Worm (Caenorhabditis elegans) whole organism, L1 larva: ENCODE data around the gene bar-1.

ENCODE experiments used
- C04F5.9 ChIP-seq: sonication (generic microtip); optimal IDR thresholded peaks from 2 replicates; lab custom pipeline; 2016; ENCODE audit warnings: missing genetic modification characterization, missing compliant biosample characterization
- C34B4.2 ChIP-seq: sonication (generic microtip); optimal IDR thresholded peaks from 2 replicates; lab custom pipeline; 2017; ENCODE audit warnings: mild to moderate bottlenecking, missing genetic modification characterization, missing compliant biosample characterization
- Y116A8C.19 ChIP-seq: sonication (generic microtip); optimal IDR thresholded peaks from 2 replicates; lab custom pipeline; 2016; ENCODE audit warnings: missing compliant biosample characterization, missing genetic modification characterization, borderline replicate concordance
- aly-2 ChIP-seq: fragments of 150-350 bp; optimal IDR thresholded peaks from 2 replicates; lab custom pipeline; 2014; ENCODE audit warnings: missing biosample characterization, missing genetic modification characterization
- blmp-1 ChIP-seq: fragments of 150-350 bp; optimal IDR thresholded peaks from 2 replicates; lab custom pipeline; 2014; ENCODE audit warnings: missing biosample characterization, missing genetic modification characterization
- ceh-90 ChIP-seq: sonication (generic microtip); optimal IDR thresholded peaks from 2 replicates; lab custom pipeline; 2016; ENCODE audit warnings: missing genetic modification characterization, missing compliant biosample characterization
- efl-3 ChIP-seq: fragments of 200-800 bp; sonication (Bioruptor generic); optimal IDR thresholded peaks from 2 replicates; lab custom pipeline; 2018; ENCODE audit warnings: mild to moderate bottlenecking, missing genetic modification characterization, missing compliant biosample characterization
- elt-3 ChIP-seq, 6 experiments: fragments of 150-350 bp in 1 of 6; sonication (generic microtip); optimal IDR thresholded peaks; 2 replicates each; lab custom pipeline; 2017 to 2018; ENCODE audit warnings: missing biosample characterization in 6 of 6, missing genetic modification characterization in 6 of 6, inconsistent platforms in 1 of 6
- fkh-10 ChIP-seq: sonication (generic microtip); optimal IDR thresholded peaks from 2 replicates; lab custom pipeline; 2017; ENCODE audit warnings: missing biosample characterization, missing genetic modification reagents, missing genetic modification characterization
- fkh-4 ChIP-seq: sonication (generic microtip); optimal IDR thresholded peaks from 2 replicates; lab custom pipeline; 2016; ENCODE audit warnings: missing compliant biosample characterization, missing genetic modification characterization, borderline replicate concordance
- grh-1 ChIP-seq: fragments of 200-800 bp; sonication (Bioruptor generic); IDR thresholded peaks from 2 replicates; pipeline ENCODE4 v1.3.6; 2022; ENCODE audit warnings: missing genetic modification reagents, missing genetic modification characterization, missing compliant biosample characterization
- hlh-17 ChIP-seq: fragments of 200-800 bp; sonication (Bioruptor generic); optimal IDR thresholded peaks from 2 replicates; lab custom pipeline; 2018; ENCODE audit warnings: missing genetic modification characterization, mild to moderate bottlenecking, missing compliant biosample characterization, moderate library complexity, borderline replicate concordance
- hlh-4 ChIP-seq: sonication (generic microtip); optimal IDR thresholded peaks from 2 replicates; lab custom pipeline; 2016; ENCODE audit warnings: mild to moderate bottlenecking, missing genetic modification characterization, missing compliant biosample characterization
- lin-14 ChIP-seq: fragments of 200-800 bp; sonication (Bioruptor generic); optimal IDR thresholded peaks from 2 replicates; lab custom pipeline; 2018; ENCODE audit warnings: mild to moderate bottlenecking, missing genetic modification characterization, moderate library complexity, missing compliant biosample characterization
- lin-15B ChIP-seq: fragments of 150-350 bp; sonication (generic microtip); optimal IDR thresholded peaks from 3 replicates; lab custom pipeline; 2014; ENCODE audit warnings: missing biosample characterization, missing genetic modification characterization
- lin-35 ChIP-seq, 2 experiments: fragments of 150-350 bp; optimal IDR thresholded peaks; 2 replicates each; lab custom pipeline; 2014; ENCODE audit warnings: missing biosample characterization in 2 of 2, missing genetic modification characterization in 2 of 2, missing genetic modification reagents in 2 of 2
- lin-39 ChIP-seq: fragments of 150-350 bp; optimal IDR thresholded peaks from 2 replicates; lab custom pipeline; 2014; ENCODE audit warnings: missing biosample characterization, missing genetic modification reagents, missing genetic modification characterization
- lir-3 ChIP-seq: sonication (generic microtip); optimal IDR thresholded peaks from 2 replicates; lab custom pipeline; 2016; ENCODE audit warnings: mild to moderate bottlenecking, missing genetic modification characterization, moderate library complexity, missing compliant biosample characterization; ENCODE audit not compliant: poor library complexity
- lsy-2 ChIP-seq, 2 experiments: fragments of 150-350 bp; optimal IDR thresholded peaks; 2 replicates each; lab custom pipeline; 2014; ENCODE audit warnings: missing biosample characterization in 2 of 2, missing genetic modification characterization in 2 of 2
- mep-1 ChIP-seq: fragments of 150-350 bp; optimal IDR thresholded peaks from 2 replicates; lab custom pipeline; 2014; ENCODE audit warnings: missing biosample characterization, missing genetic modification characterization
- nhr-11 ChIP-seq: fragments of 150-350 bp; optimal IDR thresholded peaks from 2 replicates; lab custom pipeline; 2014; ENCODE audit warnings: missing biosample characterization, missing genetic modification characterization
- nhr-12 ChIP-seq: sonication (generic microtip); optimal IDR thresholded peaks from 2 replicates; lab custom pipeline; 2017; ENCODE audit warnings: missing biosample characterization, missing genetic modification characterization
- nhr-20 ChIP-seq: sonication (generic microtip); optimal IDR thresholded peaks from 2 replicates; lab custom pipeline; 2016; ENCODE audit warnings: mild to moderate bottlenecking, missing genetic modification characterization, missing compliant biosample characterization
- nhr-237 ChIP-seq: fragments of 150-350 bp; optimal IDR thresholded peaks from 2 replicates; lab custom pipeline; 2014; ENCODE audit warnings: missing biosample characterization, missing genetic modification characterization
- nhr-47 ChIP-seq: sonication (generic microtip); optimal IDR thresholded peaks from 2 replicates; lab custom pipeline; 2016; ENCODE audit warnings: mild to moderate bottlenecking, missing genetic modification characterization, moderate library complexity, missing compliant biosample characterization
- nhr-76 ChIP-seq: sonication (generic microtip); optimal IDR thresholded peaks from 2 replicates; lab custom pipeline; 2017; ENCODE audit warnings: missing biosample characterization, missing genetic modification characterization
- nhr-85 ChIP-seq: sonication (generic microtip); peaks from one replicate; lab custom pipeline; 2016; ENCODE audit warnings: missing genetic modification characterization, inconsistent platforms, missing compliant biosample characterization
- pax-3 ChIP-seq: fragments of 200-800 bp; sonication (Bioruptor generic); optimal IDR thresholded peaks from 2 replicates; lab custom pipeline; 2018; ENCODE audit warnings: mild to moderate bottlenecking, missing genetic modification characterization, moderate library complexity, missing compliant biosample characterization
- rnt-1 ChIP-seq: sonication (generic microtip); optimal IDR thresholded peaks from 2 replicates; lab custom pipeline; 2016; ENCODE audit warnings: mild to moderate bottlenecking, missing genetic modification characterization, moderate library complexity, missing compliant biosample characterization
- snu-23 ChIP-seq: sonication (generic microtip); optimal IDR thresholded peaks from 2 replicates; lab custom pipeline; 2016; ENCODE audit warnings: missing genetic modification characterization, missing compliant biosample characterization
- sox-4 ChIP-seq: sonication (generic microtip); optimal IDR thresholded peaks from 2 replicates; lab custom pipeline; 2016; ENCODE audit warnings: missing genetic modification characterization, missing compliant biosample characterization
- sptf-1 ChIP-seq: fragments of 150-350 bp; optimal IDR thresholded peaks from 2 replicates; lab custom pipeline; 2014; ENCODE audit warnings: missing biosample characterization, missing genetic modification characterization
- swsn-7 ChIP-seq: sonication (generic microtip); optimal IDR thresholded peaks from 2 replicates; lab custom pipeline; 2016; ENCODE audit warnings: missing genetic modification characterization, missing compliant biosample characterization
- tbx-2 ChIP-seq: sonication (generic microtip); optimal IDR thresholded peaks from 2 replicates; lab custom pipeline; 2016; ENCODE audit warnings: missing genetic modification characterization, missing compliant biosample characterization
- tlp-1 ChIP-seq: fragments of 150-350 bp; optimal IDR thresholded peaks from 2 replicates; lab custom pipeline; 2014; ENCODE audit warnings: missing biosample characterization, missing genetic modification characterization
- unc-130 ChIP-seq: fragments of 150-350 bp; optimal IDR thresholded peaks from 2 replicates; lab custom pipeline; 2017; ENCODE audit warnings: missing biosample characterization, missing genetic modification characterization, inconsistent platforms
- unc-30 ChIP-seq: sonication (generic microtip); optimal IDR thresholded peaks from 2 replicates; lab custom pipeline; 2017; ENCODE audit warnings: missing biosample characterization, missing genetic modification characterization
- unc-86 ChIP-seq: sonication (generic microtip); optimal IDR thresholded peaks from 2 replicates; lab custom pipeline; 2016; ENCODE audit warnings: missing genetic modification characterization, missing compliant biosample characterization
- vab-15 ChIP-seq: sonication (generic microtip); optimal IDR thresholded peaks from 2 replicates; lab custom pipeline; 2017; ENCODE audit warnings: missing genotype, mild to moderate bottlenecking, missing genetic modification characterization, missing compliant biosample characterization
- xbp-1 ChIP-seq: sonication (generic microtip); optimal IDR thresholded peaks from 2 replicates; lab custom pipeline; 2016; ENCODE audit warnings: missing genetic modification characterization, missing compliant biosample characterization
- zag-1 ChIP-seq: fragments of 150-350 bp; optimal IDR thresholded peaks from 2 replicates; lab custom pipeline; 2014; ENCODE audit warnings: missing biosample characterization, missing genetic modification characterization
- ztf-11 ChIP-seq, 2 experiments: sonication (generic microtip); optimal IDR thresholded peaks; 2 replicates each; lab custom pipeline; 2016 to 2017; ENCODE audit warnings: missing genetic modification characterization in 2 of 2, missing biosample characterization in 1 of 2, missing compliant biosample characterization in 1 of 2

bar-1 gene

ce11 chrX:7158736-7159135, 11.7 kb downstream of the bar-1 start, which contains the start of gene pgp-10:
Gene pgp-10, plus strand, starts transcription at chrX:7159036.
- TF ChIP-seq swsn-7 (no peak), unc-30 (tag; lab: Kevin White, UChicago) (no peak), nhr-85 (peak; percentile 35), lir-3 (no peak)

- TF ChIP-seq nhr-12 (no peak), hlh-4 (no peak), aly-2 (tag; lab: Kevin White, UChicago) (no peak), ztf-11 (tag; optimal IDR thresholded peaks at IDR 0.05; lab: Kevin White, UChicago) (no peak), C34B4.2 (tag; lab: Kevin White, UChicago) (no peak), C04F5.9 (no peak), mep-1 (no peak), unc-130 (peak; percentile 44), nhr-20 (tag; lab: Kevin White, UChicago) (peak; percentile 40), fkh-10 (GFP tag; lab: Kevin White, UChicago) (no peak), vab-15 (no peak), nhr-11 (tag; lab: Kevin White, UChicago) (no peak), nhr-237 (no peak), lin-35 (GFP tag; optimal IDR thresholded peaks at IDR 0.05; lab: Kevin White, UChicago) (peak in 1 of 2 experiments; percentile 31), lin-14 (GFP tag; lab: Kevin White, UChicago) (peak; percentile 45), sptf-1 (tag; lab: Kevin White, UChicago) (no peak), nhr-85 (peak; percentile 70), lin-15B (tag; lab: Kevin White, UChicago) (no peak), snu-23 (GFP tag; lab: Kevin White, UChicago) (peak; percentile 24), swsn-7 (no peak), fkh-4 (tag; lab: Kevin White, UChicago) (no peak), zag-1 (tag; lab: Kevin White, UChicago) (no peak), ceh-90 (tag; lab: Kevin White, UChicago) (no peak), blmp-1 (tag; lab: Kevin White, UChicago) (peak; percentile 64), tbx-2 (no peak), elt-3 (tag; optimal IDR thresholded peaks at IDR 0.05; lab: Kevin White, UChicago) (peak in 1 of 6 experiments; percentile 25), nhr-76 (tag; lab: Kevin White, UChicago) (no peak)
These were observed 12.9 kb downstream of the bar-1 start for ce11 chrX:7157483-7157882.

- TF ChIP-seq grh-1 (GFP tag; lab: Robert Waterston, UW) (no peak), Y116A8C.19 (no peak), hlh-4 (no peak), nhr-47 (no peak), lsy-2 (tag; optimal IDR thresholded peaks at IDR 0.05; lab: Kevin White, UChicago) (no peak), rnt-1 (tag; lab: Kevin White, UChicago) (no peak), lin-39 (tag; lab: Kevin White, UChicago) (no peak), zag-1 (tag; lab: Kevin White, UChicago) (no peak), efl-3 (GFP tag; lab: Kevin White, UChicago) (no peak), nhr-11 (tag; lab: Kevin White, UChicago) (no peak), blmp-1 (tag; lab: Kevin White, UChicago) (peak; percentile 29), pax-3 (tag; lab: Kevin White, UChicago) (no peak), C34B4.2 (tag; lab: Kevin White, UChicago) (no peak), ztf-11 (tag; optimal IDR thresholded peaks at IDR 0.05; lab: Kevin White, UChicago) (no peak), lir-3 (no peak), unc-86 (no peak), hlh-17 (no peak), lin-35 (GFP tag; optimal IDR thresholded peaks at IDR 0.05; lab: Kevin White, UChicago) (no peak), tlp-1 (tag; lab: Kevin White, UChicago) (no peak), sox-4 (tag; lab: Kevin White, UChicago) (no peak), sptf-1 (tag; lab: Kevin White, UChicago) (no peak), xbp-1 (no peak), unc-30 (tag; lab: Kevin White, UChicago) (no peak), nhr-85 (peak; percentile 72), elt-3 (tag; optimal IDR thresholded peaks at IDR 0.05; lab: Kevin White, UChicago) (peak in 1 of 6 experiments; percentile 46)
These were observed 14.5 kb downstream of the bar-1 start, which contains the start of gene C54D1.7 for ce11 chrX:7155879-7156278. Gene C54D1.7, minus strand, starts transcription at chrX:7156035.
